Fruit fly (Drosophila melanogaster): Measurements from ENCODE around the gene Traf6.

Traf6 gene

dm6 chrX:8115717-8116311, 41.4 kb downstream of the Traf6 start, which contains the start of gene Gclc (continued):
- TF ChIP-seq CG4707 (GFP tag; optimal IDR thresholded peaks at IDR 0.05) (no peak), Nf-YC (tag; optimal IDR thresholded peaks at IDR 0.05) (peak; percentile 14), Max (GFP tag; optimal IDR thresholded peaks at IDR 0.05) (peak; percentile 23), CG8290 (GFP tag; optimal IDR thresholded peaks at IDR 0.05) (no peak), CG8290 (tag; optimal IDR thresholded peaks at IDR 0.05) (peak in 1 of 2 experiments; percentile 13), CG11085 (GFP tag; IDR thresholded peaks at IDR 0.05) (no peak), Sry-δ (GFP tag; optimal IDR thresholded peaks at IDR 0.05) (peak; percentile 28), zfh1 (GFP tag; IDR thresholded peaks at IDR 0.05) (no peak), Spps (tag; optimal IDR thresholded peaks at IDR 0.05) (no peak), Ets97D (GFP tag; optimal IDR thresholded peaks at IDR 0.05) (peak; percentile 36), CG10274 (GFP tag; optimal IDR thresholded peaks at IDR 0.05) (no peak), mld (GFP tag; IDR thresholded peaks at IDR 0.05; ENCODE audit: partially characterized antibody) (no peak), dmrt99B (tag; optimal IDR thresholded peaks at IDR 0.05) (no peak), CG2116 (GFP tag; optimal IDR thresholded peaks at IDR 0.05) (peak; percentile 79), Oaz (GFP tag; IDR thresholded peaks at IDR 0.05) (no peak), CG13287 (GFP tag; IDR thresholded peaks at IDR 0.05; ENCODE audit: partially characterized antibody) (peak; percentile 62), C15 (GFP tag; IDR thresholded peaks at IDR 0.05) (no peak), hth (optimal IDR thresholded peaks at IDR 0.05) (no peak), CG11696 (GFP tag; IDR thresholded peaks at IDR 0.05) (no peak), fd3F (GFP tag; optimal IDR thresholded peaks at IDR 0.05) (no peak), CG3995 (GFP tag; optimal IDR thresholded peaks at IDR 0.05) (peak; percentile 24), dpn (GFP tag; optimal IDR thresholded peaks at IDR 0.05) (no peak), CG7963 (GFP tag; IDR thresholded peaks at IDR 0.05; ENCODE audit: partially characterized antibody) (peak; percentile 10; the same call in 1 of the 3 replicates), CG1529 (GFP tag; optimal IDR thresholded peaks at IDR 0.05) (no peak), CG11247 (GFP tag; IDR thresholded peaks at IDR 0.05) (no peak), yki (optimal IDR thresholded peaks at IDR 0.05) (no peak), CG34376 (GFP tag; optimal IDR thresholded peaks at IDR 0.05) (peak; percentile 41), BtbVII (GFP tag; optimal IDR thresholded peaks at IDR 0.05) (peak; percentile 47), CG13123 (GFP tag; optimal IDR thresholded peaks at IDR 0.05) (no peak), CG10321 (GFP tag; IDR thresholded peaks at IDR 0.05) (no peak), ken (GFP tag; IDR thresholded peaks at IDR 0.05) (0 out of 3 replicates have a peak, but pooled peaks have one; percentile 18), CG43689 (GFP tag; IDR thresholded peaks at IDR 0.05) (no peak), CG12155 (GFP tag; optimal IDR thresholded peaks at IDR 0.05) (no peak), onecut (GFP tag; IDR thresholded peaks at IDR 0.05) (no peak), bsh (GFP tag; optimal IDR thresholded peaks at IDR 0.05) (no peak), Dp (GFP tag; optimal IDR thresholded peaks at IDR 0.05) (peak; percentile 43), pnt (GFP tag; optimal IDR thresholded peaks at IDR 0.05) (no peak), sr (GFP tag; IDR thresholded peaks at IDR 0.05) (0 out of 3 replicates have a peak, but pooled peaks have one; percentile 52), Dfd (GFP tag; optimal IDR thresholded peaks at IDR 0.05) (no peak), CG13424 (tag; optimal IDR thresholded peaks at IDR 0.05) (no peak), CG6175 (GFP tag; IDR thresholded peaks at IDR 0.05) (no peak), H2.0 (GFP tag; IDR thresholded peaks at IDR 0.05) (no peak), CG10565 (GFP tag; optimal IDR thresholded peaks at IDR 0.05) (no peak), chn (GFP tag; optimal IDR thresholded peaks at IDR 0.05) (no peak), MESR4 (GFP tag; optimal IDR thresholded peaks at IDR 0.05) (peak; percentile 30), CG9817 (tag; optimal IDR thresholded peaks at IDR 0.05) (no peak), CG12659 (GFP tag; optimal IDR thresholded peaks at IDR 0.05) (peak; percentile 31), jumu (GFP tag; optimal IDR thresholded peaks at IDR 0.05) (no peak), Adf1 (GFP tag; IDR thresholded peaks at IDR 0.05) (no peak), stwl (tag; optimal IDR thresholded peaks at IDR 0.05) (peak; percentile 86), CG4854 (GFP tag; optimal IDR thresholded peaks at IDR 0.05) (no peak), mam (GFP tag; optimal IDR thresholded peaks at IDR 0.05) (peak; percentile 9)

Measured in whole organism, embryonic.